Fruit fly (Drosophila melanogaster) whole organism, embryonic: ENCODE measurements around the gene Sema5c.

Experiments used
- Atf6 ChIP-seq: fragments of 200-800 bp; sonication (Bioruptor generic); IDR thresholded peaks from 2 replicates; pipeline ENCODE4 v1.3.6; 2022; ENCODE audit warnings: missing biosample characterization, missing genetic modification characterization
- CG10267 ChIP-seq: fragments of 200-800 bp; sonication (Bioruptor generic); optimal IDR thresholded peaks from 2 replicates; lab custom pipeline; 2018; ENCODE audit warnings: missing biosample characterization, mild to moderate bottlenecking, missing genetic modification characterization, moderate library complexity
- CG11504 ChIP-seq: fragments of 200-800 bp; sonication (Bioruptor generic); optimal IDR thresholded peaks from 3 replicates; lab custom pipeline; 2019; ENCODE audit warnings: missing biosample characterization, mild to moderate bottlenecking, missing genetic modification characterization, moderate library complexity
- CG14710 ChIP-seq: fragments of 200-800 bp; sonication (Bioruptor generic); optimal IDR thresholded peaks from 3 replicates; lab custom pipeline; 2019; ENCODE audit warnings: missing biosample characterization, mild to moderate bottlenecking, missing genetic modification characterization, moderate library complexity
- CG17328 ChIP-seq: fragments of 200-800 bp; sonication (Bioruptor generic); IDR thresholded peaks from 2 replicates; pipeline ENCODE4 v1.3.6; 2022; ENCODE audit warnings: missing biosample characterization, missing genetic modification characterization
- CG17359 ChIP-seq: fragments of 200-800 bp; sonication (Bioruptor generic); optimal IDR thresholded peaks from 3 replicates; lab custom pipeline; 2018; ENCODE audit warnings: missing biosample characterization, mild to moderate bottlenecking, missing genetic modification characterization, moderate library complexity
- CG17802 ChIP-seq: fragments of 200-800 bp; sonication (Bioruptor generic); optimal IDR thresholded peaks from 2 replicates; lab custom pipeline; 2018; ENCODE audit warnings: missing biosample characterization, mild to moderate bottlenecking, missing genetic modification characterization, moderate library complexity
- CG17829 ChIP-seq: fragments of 200-800 bp; optimal IDR thresholded peaks from 2 replicates; lab custom pipeline; 2019; ENCODE audit warnings: missing biosample characterization, mild to moderate bottlenecking, missing genetic modification characterization, moderate library complexity
- CG18262 ChIP-seq: fragments of 200-800 bp; optimal IDR thresholded peaks from 3 replicates; lab custom pipeline; 2019; ENCODE audit warnings: missing biosample characterization, mild to moderate bottlenecking, missing genetic modification characterization, moderate library complexity
- CG2199 ChIP-seq: fragments of 200-800 bp; sonication (Bioruptor generic); IDR thresholded peaks from 3 replicates; pipeline ENCODE4 v1.3.6; 2022; ENCODE audit warnings: missing biosample characterization, missing genetic modification characterization
- CG2712 ChIP-seq: fragments of 200-800 bp; optimal IDR thresholded peaks from 3 replicates; lab custom pipeline; 2019; ENCODE audit warnings: missing biosample characterization, mild to moderate bottlenecking, missing genetic modification characterization, moderate library complexity
- CG32772 ChIP-seq: fragments of 200-800 bp; sonication (Bioruptor generic); IDR thresholded peaks from 2 replicates; pipeline ENCODE4 v1.3.6; 2022; ENCODE audit warnings: missing biosample characterization, missing genetic modification characterization
- CG4360 ChIP-seq: fragments of 200-800 bp; sonication (Bioruptor generic); IDR thresholded peaks from 2 replicates; pipeline ENCODE4 v1.3.6; 2022; ENCODE audit warnings: missing biosample characterization, missing genetic modification characterization
- CG4820 ChIP-seq: fragments of 200-800 bp; sonication (Bioruptor generic); optimal IDR thresholded peaks from 3 replicates; lab custom pipeline; 2016; ENCODE audit warnings: missing biosample characterization, missing genetic modification characterization
- CG6689 ChIP-seq: fragments of 200-800 bp; sonication (Bioruptor generic); IDR thresholded peaks from 2 replicates; pipeline ENCODE4 v1.3.6; 2022; ENCODE audit warnings: missing biosample characterization, missing genetic modification characterization
- CG8388 ChIP-seq: fragments of 200-800 bp; sonication (Bioruptor generic); optimal IDR thresholded peaks from 2 replicates; lab custom pipeline; 2019; ENCODE audit warnings: missing biosample characterization, mild to moderate bottlenecking, missing genetic modification characterization, moderate library complexity
- Dp ChIP-seq: fragments of 200-800 bp; sonication (Bioruptor generic); optimal IDR thresholded peaks from 2 replicates; lab custom pipeline; 2018; ENCODE audit warnings: missing biosample characterization, mild to moderate bottlenecking, missing genetic modification characterization, moderate library complexity
- Drgx ChIP-seq: fragments of 200-800 bp; sonication (Bioruptor generic); IDR thresholded peaks from 2 replicates; pipeline ENCODE4 v1.3.6; 2022; ENCODE audit warnings: missing biosample characterization, missing genetic modification characterization
- E2f1 ChIP-seq: fragments of 200-800 bp; sonication (Bioruptor generic); IDR thresholded peaks from 2 replicates; pipeline ENCODE4 v1.3.6; 2022; ENCODE audit warnings: missing biosample characterization, missing genetic modification characterization
- HLH3B ChIP-seq: fragments of 200-800 bp; sonication (Bioruptor generic); IDR thresholded peaks from 2 replicates; pipeline ENCODE4 v1.3.6; 2022; ENCODE audit warnings: missing biosample characterization, missing genetic modification characterization
- Med ChIP-seq: fragments of 200-800 bp; sonication (Bioruptor generic); peaks from one replicate; lab custom pipeline; 2016; ENCODE audit warnings: missing biosample characterization, missing genetic modification characterization, mild to moderate bottlenecking, inconsistent platforms, moderate library complexity
- Nf-YA ChIP-seq: fragments of 200-800 bp; sonication (Bioruptor generic); IDR thresholded peaks from 2 replicates; pipeline ENCODE4 v1.3.6; 2022; ENCODE audit warnings: missing biosample characterization, missing genetic modification characterization
- Oaz ChIP-seq: fragments of 200-800 bp; sonication (Bioruptor generic); IDR thresholded peaks from 2 replicates; pipeline ENCODE4 v1.3.6; 2022; ENCODE audit warnings: missing biosample characterization, missing genetic modification characterization
- Ptx1 ChIP-seq: fragments of 200-800 bp; sonication (Bioruptor generic); IDR thresholded peaks from 2 replicates; pipeline ENCODE4 v1.3.6; 2022; ENCODE audit warnings: missing biosample characterization, missing genetic modification characterization
- Xbp1 ChIP-seq: fragments of 200-800 bp; sonication (Bioruptor generic); optimal IDR thresholded peaks from 3 replicates; lab custom pipeline; 2016; ENCODE audit warnings: missing biosample characterization, mild to moderate bottlenecking, missing genetic modification characterization
- Xrp1 ChIP-seq: fragments of 200-800 bp; sonication (Bioruptor generic); IDR thresholded peaks from 2 replicates; pipeline ENCODE4 v1.3.6; 2022; ENCODE audit warnings: missing biosample characterization, missing genetic modification characterization
- ase ChIP-seq: fragments of 200-800 bp; sonication (Bioruptor generic); IDR thresholded peaks from 3 replicates; pipeline ENCODE4 v1.3.6; 2022; ENCODE audit warnings: missing biosample characterization, missing genetic modification characterization
- bsh ChIP-seq, 2 experiments: fragments of 200-800 bp; sonication (Bioruptor generic); optimal IDR thresholded peaks; 2 replicates each; lab custom pipeline; 2017 to 2018; ENCODE audit warnings: mild to moderate bottlenecking in 2 of 2, missing biosample characterization in 2 of 2, missing genetic modification characterization in 2 of 2, moderate library complexity in 1 of 2
- ci ChIP-seq: fragments of 200-800 bp; sonication (Bioruptor generic); IDR thresholded peaks from 3 replicates; pipeline ENCODE4 v1.3.6; 2022; ENCODE audit warnings: missing biosample characterization, missing genetic modification characterization
- corto ChIP-seq: fragments of 200-800 bp; sonication (Bioruptor generic); optimal IDR thresholded peaks from 2 replicates; lab custom pipeline; 2016; ENCODE audit warnings: missing biosample characterization, mild to moderate bottlenecking, missing genetic modification characterization, moderate library complexity
- cwo ChIP-seq: fragments of 200-800 bp; sonication (Bioruptor generic); optimal IDR thresholded peaks from 3 replicates; lab custom pipeline; 2017; ENCODE audit warnings: missing biosample characterization, missing genetic modification characterization, mild to moderate bottlenecking, moderate library complexity, missing genetic modification reagents
- exex ChIP-seq: fragments of 200-800 bp; sonication (Bioruptor generic); optimal IDR thresholded peaks from 4 replicates; lab custom pipeline; 2018; ENCODE audit warnings: missing biosample characterization, mild to moderate bottlenecking, missing genetic modification characterization, moderate library complexity
- gem ChIP-seq: fragments of 200-800 bp; sonication (Bioruptor generic); optimal IDR thresholded peaks from 2 replicates; lab custom pipeline; 2019; ENCODE audit warnings: missing biosample characterization, mild to moderate bottlenecking, missing genetic modification characterization, moderate library complexity
- gsb-n ChIP-seq: fragments of 200-800 bp; sonication (Bioruptor generic); optimal IDR thresholded peaks from 3 replicates; lab custom pipeline; 2018; ENCODE audit warnings: missing biosample characterization, mild to moderate bottlenecking, missing genetic modification characterization
- hkb ChIP-seq, 2 experiments: fragments of 200-800 bp in 1 of 2; fragments of >200 bp in 1 of 2; sonication (Bioruptor generic) in 1 of 2; IDR thresholded peaks in 1 of 2; optimal IDR thresholded peaks in 1 of 2; 2 replicates each; pipeline versions ENCODE4 v1.3.6 to Lab custom; 2017 to 2022; ENCODE audit warnings: missing biosample characterization in 1 of 2, missing genetic modification characterization in 1 of 2
- lbe ChIP-seq: fragments of 200-800 bp; sonication (Bioruptor generic); optimal IDR thresholded peaks from 2 replicates; lab custom pipeline; 2016; ENCODE audit warnings: missing biosample characterization, mild to moderate bottlenecking, missing genetic modification characterization
- lmd ChIP-seq: fragments of 200-800 bp; sonication (Bioruptor generic); IDR thresholded peaks from 2 replicates; pipeline ENCODE4 v1.3.6; 2022; ENCODE audit warnings: missing biosample characterization, missing genetic modification characterization
- nom ChIP-seq: fragments of 200-800 bp; sonication (Bioruptor generic); optimal IDR thresholded peaks from 2 replicates; lab custom pipeline; 2017; ENCODE audit warnings: missing biosample characterization, missing genetic modification characterization, mild to moderate bottlenecking, moderate library complexity, missing genetic modification reagents
- pan ChIP-seq, 4 experiments: fragments of >200 bp in 3 of 4; fragments of 200-800 bp in 1 of 4; sonication (Bioruptor generic) in 1 of 4; optimal IDR thresholded peaks in 3 of 4; IDR thresholded peaks in 1 of 4; 2 replicates each; pipeline versions ENCODE4 v1.3.6 to Lab custom; 2017 to 2022; ENCODE audit warnings: missing biosample characterization in 2 of 4, missing genetic modification characterization in 2 of 4, mixed read lengths in 1 of 4
- prd ChIP-seq, 3 experiments: fragments of >200 bp in 2 of 3; fragments of 200-800 bp in 1 of 3; sonication (Bioruptor generic) in 1 of 3; optimal IDR thresholded peaks in 2 of 3; IDR thresholded peaks in 1 of 3; 2 replicates in 2 of 3; 3 replicates in 1 of 3; pipeline versions ENCODE4 v1.3.6 to Lab custom; 2017 to 2022; ENCODE audit warnings: missing biosample characterization in 1 of 3, missing genetic modification characterization in 1 of 3
- row ChIP-seq: fragments of 200-800 bp; sonication (Bioruptor generic); IDR thresholded peaks from 3 replicates; pipeline ENCODE4 v1.3.6; 2022; ENCODE audit warnings: missing biosample characterization, missing genetic modification characterization
- sens ChIP-seq: fragments of 200-800 bp; sonication (Bioruptor generic); peaks from one replicate; lab custom pipeline; 2016; ENCODE audit warnings: missing biosample characterization, missing genetic modification characterization
- sens-2 ChIP-seq: fragments of 200-800 bp; sonication (Bioruptor generic); IDR thresholded peaks from 2 replicates; pipeline ENCODE4 v1.3.6; 2022; ENCODE audit warnings: missing biosample characterization, missing genetic modification characterization
- sisA ChIP-seq: fragments of 200-800 bp; sonication (Bioruptor generic); IDR thresholded peaks from 2 replicates; pipeline ENCODE4 v1.3.6; 2022; ENCODE audit warnings: missing biosample characterization, missing genetic modification characterization
- ssp ChIP-seq: fragments of 200-800 bp; sonication (Bioruptor generic); IDR thresholded peaks from 2 replicates; pipeline ENCODE4 v1.3.6; 2022; ENCODE audit warnings: missing biosample characterization, missing genetic modification characterization
- tgo ChIP-seq: fragments of 200-800 bp; sonication (Bioruptor generic); IDR thresholded peaks from 3 replicates; pipeline ENCODE4 v1.3.6; 2022; ENCODE audit warnings: missing biosample characterization, missing genetic modification characterization
- tin ChIP-seq: fragments of 200-800 bp; sonication (Bioruptor generic); optimal IDR thresholded peaks from 3 replicates; lab custom pipeline; 2016; ENCODE audit warnings: missing biosample characterization, missing genetic modification characterization
- wor ChIP-seq: fragments of 200-800 bp; sonication (Bioruptor generic); IDR thresholded peaks from 2 replicates; pipeline ENCODE4 v1.3.6; 2022; ENCODE audit warnings: missing biosample characterization, missing genetic modification characterization

Sema5c gene

dm6 chr3L:12114188-12114587 is 32.6 kb upstream of the Sema5c start:
- TF ChIP-seq cwo (GFP tag; lab: Kevin White, UChicago) (no peak), CG8388 (peak; percentile 9), tgo (peak; percentile 30; the same call in 1 of the 3 replicates), ase (GFP tag; lab: Robert Waterston, UW) (no peak), pan (optimal IDR thresholded peaks at IDR 0.05; lab: Kevin White, UChicago) (no peak), pan (GFP tag; optimal IDR thresholded peaks at IDR 0.05 in 1 of 2, IDR thresholded peaks at IDR 0.05 in 1 of 2) (peak in 1 of 2 experiments; percentile 38), Med (GFP tag; lab: Kevin White, UChicago) (peak; percentile 46), wor (GFP tag; lab: Robert Waterston, UW) (no peak), hkb (optimal IDR thresholded peaks at IDR 0.05; lab: Kevin White, UChicago) (no peak), hkb (GFP tag; IDR thresholded peaks at IDR 0.05; lab: Robert Waterston, UW) (peak; percentile 64), CG17328 (peak; percentile 53; the same call in 1 of the 2 replicates), Xrp1 (GFP tag; lab: Robert Waterston, UW) (peak; percentile 44; the same call in 1 of the 2 replicates), Nf-YA (GFP tag; lab: Robert Waterston, UW) (peak; percentile 29; the same call in 1 of the 2 replicates), E2f1 (GFP tag; lab: Robert Waterston, UW) (peak; percentile 12; the same call in 1 of the 2 replicates), CG17802 (tag; lab: Kevin White, UChicago) (no peak), sens-2 (GFP tag; lab: Robert Waterston, UW) (0 out of 2 replicates have a peak, but pooled peaks have one; percentile 41), CG18262 (tag; lab: Kevin White, UChicago) (peak; percentile 19), lbe (GFP tag; lab: Kevin White, UChicago) (peak; percentile 34), bsh (GFP tag; optimal IDR thresholded peaks at IDR 0.05; lab: Kevin White, UChicago) (peak in 1 of 2 experiments; percentile 37), corto (GFP tag; lab: Kevin White, UChicago) (peak; percentile 25), CG17359 (tag; lab: Kevin White, UChicago) (peak; percentile 39), lmd (GFP tag; lab: Robert Waterston, UW) (no peak), CG4360 (GFP tag; lab: Robert Waterston, UW) (0 out of 2 replicates have a peak, but pooled peaks have one; percentile 14), Xbp1 (GFP tag; lab: Kevin White, UChicago) (peak; percentile 13), sisA (GFP tag; lab: Robert Waterston, UW) (peak; percentile 22; the same call in 1 of the 2 replicates), Oaz (GFP tag; lab: Robert Waterston, UW) (no peak), CG2712 (peak; percentile 41), nom (GFP tag; lab: Kevin White, UChicago) (peak; percentile 50), CG11504 (tag; lab: Kevin White, UChicago) (peak; percentile 32), CG17829 (tag; lab: Kevin White, UChicago) (peak; percentile 12), Atf6 (GFP tag; lab: Robert Waterston, UW) (no peak), CG2199 (GFP tag; lab: Robert Waterston, UW) (no peak), row (GFP tag; lab: Robert Waterston, UW) (peak; percentile 37; the same call in 1 of the 3 replicates), ci (GFP tag; lab: Robert Waterston, UW) (peak; percentile 66; the same call in 2 of the 3 replicates), Ptx1 (0 out of 2 replicates have a peak, but pooled peaks have one; percentile 25), CG6689 (0 out of 2 replicates have a peak, but pooled peaks have one; percentile 32), gsb-n (no peak), Dp (GFP tag; lab: Kevin White, UChicago) (no peak), HLH3B (GFP tag; lab: Robert Waterston, UW) (peak; percentile 20; the same call in 1 of the 2 replicates), exex (tag; lab: Kevin White, UChicago) (no peak), Drgx (GFP tag; lab: Robert Waterston, UW) (peak; percentile 86), tin (GFP tag; lab: Kevin White, UChicago) (peak; percentile 8), CG4820 (peak; percentile 40), CG32772 (peak; percentile 33; the same call in 1 of the 2 replicates), gem (peak; percentile 33), CG14710 (tag; lab: Kevin White, UChicago) (peak; percentile 9), sens (GFP tag; lab: Kevin White, UChicago) (peak; percentile 73), CG10267 (tag; lab: Kevin White, UChicago) (peak; percentile 25), prd (optimal IDR thresholded peaks at IDR 0.05; lab: Kevin White, UChicago) (no peak), prd (GFP tag; IDR thresholded peaks at IDR 0.05; lab: Robert Waterston, UW) (peak; percentile 39; the same call in 2 of the 3 replicates), ssp (GFP tag; lab: Robert Waterston, UW) (no peak; the same call in 1 of the 2 replicates)
